Fruit fly (Drosophila melanogaster) whole organism, embryonic: Measurements from ENCODE around the gene DENR.

Source experiments
- B-H2 ChIP-seq: fragments of 200-800 bp; sonication (Bioruptor generic); optimal IDR thresholded peaks from 2 replicates; lab custom pipeline; 2018; ENCODE audit warnings: missing biosample characterization, mild to moderate bottlenecking, missing genetic modification characterization
- Bgb ChIP-seq: fragments of 200-800 bp; sonication (Bioruptor generic); IDR thresholded peaks from 2 replicates; pipeline ENCODE4 v1.3.6; 2022; ENCODE audit warnings: missing biosample characterization, missing genetic modification characterization; ENCODE audit not compliant: partially characterized antibody
- BtbVII ChIP-seq: fragments of 200-800 bp; sonication (Bioruptor generic); optimal IDR thresholded peaks from 3 replicates; lab custom pipeline; 2017; ENCODE audit warnings: missing biosample characterization, mild to moderate bottlenecking, missing genetic modification characterization
- CG10543 ChIP-seq: fragments of 200-800 bp; sonication (Bioruptor generic); optimal IDR thresholded peaks from 3 replicates; lab custom pipeline; 2017; ENCODE audit warnings: missing biosample characterization, mild to moderate bottlenecking, missing genetic modification characterization, moderate library complexity
- CG11723 ChIP-seq: fragments of 200-800 bp; sonication (Bioruptor generic); optimal IDR thresholded peaks from 2 replicates; lab custom pipeline; 2017; ENCODE audit warnings: missing biosample characterization, mild to moderate bottlenecking, missing genetic modification characterization
- CG12659 ChIP-seq: fragments of 200-800 bp; sonication (Bioruptor generic); optimal IDR thresholded peaks from 3 replicates; lab custom pipeline; 2017; ENCODE audit warnings: mild to moderate bottlenecking, missing biosample characterization, missing genetic modification reagents, missing genetic modification characterization
- CG12769 ChIP-seq: fragments of 200-800 bp; sonication (Bioruptor generic); optimal IDR thresholded peaks from 2 replicates; lab custom pipeline; 2019; ENCODE audit warnings: missing biosample characterization, mild to moderate bottlenecking, missing genetic modification characterization, moderate library complexity
- CG13296 ChIP-seq: fragments of 200-800 bp; sonication (Bioruptor generic); optimal IDR thresholded peaks from 3 replicates; lab custom pipeline; 2018; ENCODE audit warnings: missing biosample characterization, mild to moderate bottlenecking, missing genetic modification characterization
- CG13775 ChIP-seq: fragments of 200-800 bp; sonication (Bioruptor generic); optimal IDR thresholded peaks from 3 replicates; lab custom pipeline; 2017; ENCODE audit warnings: missing biosample characterization, mild to moderate bottlenecking, missing genetic modification characterization
- CG13894 ChIP-seq: fragments of 200-800 bp; sonication (Bioruptor generic); optimal IDR thresholded peaks from 3 replicates; lab custom pipeline; 2018; ENCODE audit warnings: missing biosample characterization, mild to moderate bottlenecking, missing genetic modification characterization, moderate library complexity
- CG18011 ChIP-seq: fragments of 200-800 bp; sonication (Bioruptor generic); optimal IDR thresholded peaks from 2 replicates; lab custom pipeline; 2017; ENCODE audit warnings: missing biosample characterization, missing genetic modification characterization, mild to moderate bottlenecking, moderate library complexity, missing genotype
- CG2678 ChIP-seq: fragments of 200-800 bp; sonication (Bioruptor generic); optimal IDR thresholded peaks from 3 replicates; lab custom pipeline; 2019; ENCODE audit warnings: missing biosample characterization, mild to moderate bottlenecking, missing genetic modification characterization, moderate library complexity
- CG30020 ChIP-seq: fragments of 200-800 bp; optimal IDR thresholded peaks from 2 replicates; lab custom pipeline; 2019; ENCODE audit warnings: missing biosample characterization, mild to moderate bottlenecking, missing genetic modification characterization, moderate library complexity
- CG34376 ChIP-seq: fragments of 200-800 bp; sonication (Bioruptor generic); optimal IDR thresholded peaks from 2 replicates; lab custom pipeline; 2018; ENCODE audit warnings: missing biosample characterization, mild to moderate bottlenecking, missing genetic modification characterization
- CG4328 ChIP-seq: fragments of 200-800 bp; sonication (Bioruptor generic); optimal IDR thresholded peaks from 3 replicates; lab custom pipeline; 2017; ENCODE audit warnings: missing biosample characterization, missing genetic modification reagents, missing genetic modification characterization
- CG8924 ChIP-seq: fragments of 200-800 bp; optimal IDR thresholded peaks from 3 replicates; lab custom pipeline; 2019; ENCODE audit warnings: missing biosample characterization, mild to moderate bottlenecking, missing genetic modification characterization, moderate library complexity
- CG9797 ChIP-seq: fragments of 200-800 bp; sonication (Bioruptor generic); optimal IDR thresholded peaks from 3 replicates; lab custom pipeline; 2018; ENCODE audit warnings: missing biosample characterization, mild to moderate bottlenecking, missing genetic modification characterization
- Dll ChIP-seq: fragments of 200-800 bp; sonication (Bioruptor generic); IDR thresholded peaks from 4 replicates; pipeline ENCODE4 v1.3.6; 2022; ENCODE audit warnings: missing biosample characterization, missing genetic modification characterization; ENCODE audit not compliant: partially characterized antibody
- E2f1 ChIP-seq: fragments of 200-800 bp; sonication (Bioruptor generic); IDR thresholded peaks from 2 replicates; pipeline ENCODE4 v1.3.6; 2022; ENCODE audit warnings: missing biosample characterization, missing genetic modification characterization
- Fer2 ChIP-seq: fragments of 200-800 bp; sonication (Bioruptor generic); optimal IDR thresholded peaks from 2 replicates; lab custom pipeline; 2018; ENCODE audit warnings: missing biosample characterization, mild to moderate bottlenecking, missing genetic modification characterization, moderate library complexity
- Hmx ChIP-seq: fragments of 200-800 bp; sonication (Bioruptor generic); optimal IDR thresholded peaks from 2 replicates; lab custom pipeline; 2016; ENCODE audit warnings: missing biosample characterization, missing genetic modification characterization
- Hr3 ChIP-seq: fragments of 200-800 bp; sonication (Bioruptor generic); optimal IDR thresholded peaks from 3 replicates; lab custom pipeline; 2016; ENCODE audit warnings: missing biosample characterization, missing genetic modification characterization
- MBD-R2 ChIP-seq: fragments of 200-800 bp; sonication (Bioruptor generic); IDR thresholded peaks from 2 replicates; pipeline ENCODE4 v1.3.6; 2022; ENCODE audit warnings: missing biosample characterization, missing genetic modification characterization
- Nf-YB ChIP-seq: fragments of 200-800 bp; sonication (Bioruptor generic); optimal IDR thresholded peaks from 3 replicates; lab custom pipeline; 2019; ENCODE audit warnings: missing biosample characterization, mild to moderate bottlenecking, missing genetic modification characterization, moderate library complexity
- amos ChIP-seq: fragments of 200-800 bp; sonication (Bioruptor generic); IDR thresholded peaks from 2 replicates; pipeline ENCODE4 v1.3.6; 2022; ENCODE audit warnings: missing biosample characterization, missing genetic modification characterization; ENCODE audit not compliant: partially characterized antibody
- exex ChIP-seq: fragments of 200-800 bp; sonication (Bioruptor generic); optimal IDR thresholded peaks from 4 replicates; lab custom pipeline; 2018; ENCODE audit warnings: missing biosample characterization, mild to moderate bottlenecking, missing genetic modification characterization, moderate library complexity
- fd3F ChIP-seq: fragments of 200-800 bp; sonication (Bioruptor generic); optimal IDR thresholded peaks from 2 replicates; lab custom pipeline; 2018; ENCODE audit warnings: missing biosample characterization, mild to moderate bottlenecking, missing genetic modification characterization, moderate library complexity
- grn ChIP-seq: fragments of 200-800 bp; sonication (Bioruptor generic); optimal IDR thresholded peaks from 3 replicates; lab custom pipeline; 2017; ENCODE audit warnings: missing biosample characterization, missing genetic modification characterization
- gro ChIP-seq: fragments of 200-800 bp; sonication (Bioruptor generic); optimal IDR thresholded peaks from 2 replicates; lab custom pipeline; 2016; ENCODE audit warnings: missing biosample characterization, missing genetic modification characterization
- kah ChIP-seq: fragments of 200-800 bp; sonication (Bioruptor generic); optimal IDR thresholded peaks from 2 replicates; lab custom pipeline; 2018; ENCODE audit warnings: missing biosample characterization, mild to moderate bottlenecking, missing genetic modification characterization
- oc ChIP-seq: fragments of 200-800 bp; sonication (Bioruptor generic); optimal IDR thresholded peaks from 2 replicates; lab custom pipeline; 2018; ENCODE audit warnings: missing biosample characterization, mild to moderate bottlenecking, missing genetic modification characterization, moderate library complexity
- psq ChIP-seq: fragments of 200-800 bp; sonication (Bioruptor generic); optimal IDR thresholded peaks from 2 replicates; lab custom pipeline; 2017; ENCODE audit warnings: missing biosample characterization, missing genetic modification characterization
- sna ChIP-seq: fragments of 200-800 bp; sonication (Bioruptor generic); IDR thresholded peaks from 2 replicates; pipeline ENCODE4 v1.3.6; 2022; ENCODE audit warnings: missing biosample characterization, missing genetic modification characterization; ENCODE audit not compliant: partially characterized antibody
- sug ChIP-seq: fragments of 200-800 bp; optimal IDR thresholded peaks from 2 replicates; lab custom pipeline; 2019; ENCODE audit warnings: missing biosample characterization, mild to moderate bottlenecking, missing genetic modification characterization, moderate library complexity
- tin ChIP-seq: fragments of 200-800 bp; sonication (Bioruptor generic); optimal IDR thresholded peaks from 3 replicates; lab custom pipeline; 2016; ENCODE audit warnings: missing biosample characterization, missing genetic modification characterization
- trem ChIP-seq: fragments of 200-800 bp; optimal IDR thresholded peaks from 3 replicates; lab custom pipeline; 2019; ENCODE audit warnings: missing biosample characterization, mild to moderate bottlenecking, missing genetic modification characterization, moderate library complexity
- unc-4 ChIP-seq: fragments of 200-800 bp; sonication (Bioruptor generic); IDR thresholded peaks from 2 replicates; pipeline ENCODE4 v1.3.6; 2022; ENCODE audit warnings: missing biosample characterization, missing genetic modification characterization; ENCODE audit not compliant: partially characterized antibody
- wek ChIP-seq: fragments of 200-800 bp; sonication (Bioruptor generic); optimal IDR thresholded peaks from 3 replicates; lab custom pipeline; 2018; ENCODE audit warnings: missing biosample characterization, mild to moderate bottlenecking, missing genetic modification characterization, moderate library complexity

The DENR gene

dm6 chrX:16886551-16886950 lies at the start of gene DENR, which contains the start of gene CG4880 (continued):
- TF ChIP-seq trem (tag; lab: Kevin White, UChicago) (peak; percentile 38), BtbVII (GFP tag; lab: Kevin White, UChicago) (no peak), unc-4 (peak; percentile 54; the same call in 1 of the 2 replicates), sna (GFP tag; lab: Robert Waterston, UW) (peak; percentile 53; the same call in 1 of the 2 replicates), Bgb (GFP tag; lab: Robert Waterston, UW) (no peak), CG12659 (GFP tag; lab: Kevin White, UChicago) (peak; percentile 6), oc (no peak), amos (GFP tag; lab: Robert Waterston, UW) (peak; percentile 49), CG30020 (tag; lab: Kevin White, UChicago) (peak; percentile 44), Nf-YB (GFP tag; lab: Kevin White, UChicago) (no peak), CG10543 (no peak), CG8924 (tag; lab: Kevin White, UChicago) (no peak), CG9797 (peak; percentile 10), MBD-R2 (peak; percentile 7; the same call in 1 of the 2 replicates), CG2678 (tag; lab: Kevin White, UChicago) (no peak), grn (GFP tag; lab: Kevin White, UChicago) (no peak), Dll (GFP tag; lab: Robert Waterston, UW) (peak; percentile 74), psq (no peak)

- TF ChIP-seq fd3F (GFP tag; lab: Kevin White, UChicago) (no peak), CG18011 (no peak), sug (tag; lab: Kevin White, UChicago) (peak; percentile 44), B-H2 (GFP tag; lab: Kevin White, UChicago) (peak; percentile 30), CG13894 (tag; lab: Kevin White, UChicago) (no peak), CG11723 (no peak), CG12769 (tag; lab: Kevin White, UChicago) (no peak), E2f1 (no peak), exex (tag; lab: Kevin White, UChicago) (peak; percentile 99), tin (GFP tag; lab: Kevin White, UChicago) (no peak), CG13775 (GFP tag; lab: Kevin White, UChicago) (no peak), CG13296 (GFP tag; lab: Kevin White, UChicago) (no peak), Hr3 (no peak), wek (GFP tag; lab: Kevin White, UChicago) (no peak), Hmx (GFP tag; lab: Kevin White, UChicago) (no peak), CG4328 (GFP tag; lab: Kevin White, UChicago) (no peak), kah (GFP tag; lab: Kevin White, UChicago) (no peak), Fer2 (no peak), gro (peak; percentile 72), CG34376 (GFP tag; lab: Kevin White, UChicago) (peak; percentile 12)
Observed at dm6 chrX:16934430-16934829, 48.1 kb upstream of the DENR start.
